Fruit fly (Drosophila melanogaster): Measurements from ENCODE around the gene eIF3a.

eIF3a gene

dm6 chr3R:4428585-4429464 is 4.9 kb downstream of the eIF3a start, which contains the start of gene srl (continued):
- no peak for TF ChIP-seq exex (tag; optimal IDR thresholded peaks at IDR 0.05)
- TF ChIP-seq crp (GFP tag; optimal IDR thresholded peaks at IDR 0.05), result no peak
- no peak for TF ChIP-seq trh (GFP tag; optimal IDR thresholded peaks at IDR 0.05)
- TF ChIP-seq CG8478 (optimal IDR thresholded peaks at IDR 0.05), result peak; percentile 36
- peak; percentile 11; the same call in 1 of the 2 replicates for TF ChIP-seq sob (GFP tag; IDR thresholded peaks at IDR 0.05)
- no peak for TF ChIP-seq gce (GFP tag; IDR thresholded peaks at IDR 0.05)
- TF ChIP-seq CG6654 (GFP tag; optimal IDR thresholded peaks at IDR 0.05), result no peak
- TF ChIP-seq CG7963 (GFP tag; IDR thresholded peaks at IDR 0.05; ENCODE audit: partially characterized antibody), result no peak; the same call in 2 of the 3 replicates
- TF ChIP-seq Gsc (GFP tag; IDR thresholded peaks at IDR 0.05), result no peak
- peak; percentile 41 for TF ChIP-seq Elba2 (GFP tag; optimal IDR thresholded peaks at IDR 0.05)
- no peak for TF ChIP-seq Doc2 (GFP tag; IDR thresholded peaks at IDR 0.05)
- peak; percentile 3 for TF ChIP-seq nmo (GFP tag; optimal IDR thresholded peaks at IDR 0.05)
- no peak for TF ChIP-seq emc (GFP tag; optimal IDR thresholded peaks at IDR 0.05)
- TF ChIP-seq cwo (GFP tag; optimal IDR thresholded peaks at IDR 0.05), result peak; percentile 42
- no peak for TF ChIP-seq CG7745 (tag; optimal IDR thresholded peaks at IDR 0.05)
- no peak for TF ChIP-seq CG11696 (GFP tag; IDR thresholded peaks at IDR 0.05)
- TF ChIP-seq CG13775 (GFP tag; optimal IDR thresholded peaks at IDR 0.05), result no peak
- TF ChIP-seq otp (GFP tag; IDR thresholded peaks at IDR 0.05), result 0 out of 3 replicates have a peak, but pooled peaks have one; percentile 5
- TF ChIP-seq Taf1 (GFP tag; IDR thresholded peaks at IDR 0.05), result no peak
- no peak for TF ChIP-seq ap (GFP tag; IDR thresholded peaks at IDR 0.05)
- TF ChIP-seq CG12769 (tag; optimal IDR thresholded peaks at IDR 0.05), result peak; percentile 44
- no peak for TF ChIP-seq CG14860 (GFP tag; IDR thresholded peaks at IDR 0.05; ENCODE audit: partially characterized antibody)
- TF ChIP-seq pan (optimal IDR thresholded peaks at IDR 0.05), result no peak
- no peak for TF ChIP-seq pan (GFP tag; optimal IDR thresholded peaks at IDR 0.05 in 1 of 2, IDR thresholded peaks at IDR 0.05 in 1 of 2)
- TF ChIP-seq E2f1 (GFP tag; IDR thresholded peaks at IDR 0.05), result peak; percentile 32; the same call in 1 of the 2 replicates
- no peak for TF ChIP-seq slbo (GFP tag; IDR thresholded peaks at IDR 0.05)
- no peak for TF ChIP-seq HHEX (GFP tag; optimal IDR thresholded peaks at IDR 0.05)
- TF ChIP-seq ERR (GFP tag; optimal IDR thresholded peaks at IDR 0.05), result no peak
- TF ChIP-seq CG8089 (GFP tag; optimal IDR thresholded peaks at IDR 0.05), result no peak
- TF ChIP-seq ttk (GFP tag; IDR thresholded peaks at IDR 0.05), result no peak
- TF ChIP-seq CG3995 (GFP tag; optimal IDR thresholded peaks at IDR 0.05), result peak; percentile 9
- peak; percentile 97 for TF ChIP-seq bigmax (GFP tag; optimal IDR thresholded peaks at IDR 0.05)
- TF ChIP-seq CG12071 (GFP tag; optimal IDR thresholded peaks at IDR 0.05), result no peak
- no peak for TF ChIP-seq al (GFP tag; IDR thresholded peaks at IDR 0.05)
- no peak for TF ChIP-seq lab (GFP tag; optimal IDR thresholded peaks at IDR 0.05)
- no peak for TF ChIP-seq CG6813 (GFP tag; optimal IDR thresholded peaks at IDR 0.05)
- no peak for TF ChIP-seq Optix (GFP tag; IDR thresholded peaks at IDR 0.05)
- no peak for TF ChIP-seq CG7839 (tag; optimal IDR thresholded peaks at IDR 0.05)
- no peak; the same call in 2 of the 3 replicates for TF ChIP-seq so (GFP tag; IDR thresholded peaks at IDR 0.05)
- TF ChIP-seq Nf-YC (tag; optimal IDR thresholded peaks at IDR 0.05), result no peak
- no peak for TF ChIP-seq luna (GFP tag; optimal IDR thresholded peaks at IDR 0.05)
- TF ChIP-seq corto (GFP tag; optimal IDR thresholded peaks at IDR 0.05), result no peak
- TF ChIP-seq CG9437 (GFP tag; optimal IDR thresholded peaks at IDR 0.05), result no peak
- TF ChIP-seq CG13296 (GFP tag; optimal IDR thresholded peaks at IDR 0.05), result no peak
- TF ChIP-seq Gug (GFP tag; IDR thresholded peaks at IDR 0.05), result no peak
- no peak for TF ChIP-seq CG16863 (GFP tag; optimal IDR thresholded peaks at IDR 0.05)
- TF ChIP-seq NC2α (GFP tag; optimal IDR thresholded peaks at IDR 0.05), result no peak
- no peak for TF ChIP-seq CG2889 (GFP tag; IDR thresholded peaks at IDR 0.05)
- TF ChIP-seq CG4404 (GFP tag; IDR thresholded peaks at IDR 0.05), result no peak
- TF ChIP-seq CHES-1-like (GFP tag; optimal IDR thresholded peaks at IDR 0.05), result peak; percentile 14
- TF ChIP-seq CTCF (GFP tag; optimal IDR thresholded peaks at IDR 0.05), result peak; percentile 4

Measured in whole organism, embryonic.